ENCODE assay signal across 4 worm cellular contexts in the genomic region with DNA sequence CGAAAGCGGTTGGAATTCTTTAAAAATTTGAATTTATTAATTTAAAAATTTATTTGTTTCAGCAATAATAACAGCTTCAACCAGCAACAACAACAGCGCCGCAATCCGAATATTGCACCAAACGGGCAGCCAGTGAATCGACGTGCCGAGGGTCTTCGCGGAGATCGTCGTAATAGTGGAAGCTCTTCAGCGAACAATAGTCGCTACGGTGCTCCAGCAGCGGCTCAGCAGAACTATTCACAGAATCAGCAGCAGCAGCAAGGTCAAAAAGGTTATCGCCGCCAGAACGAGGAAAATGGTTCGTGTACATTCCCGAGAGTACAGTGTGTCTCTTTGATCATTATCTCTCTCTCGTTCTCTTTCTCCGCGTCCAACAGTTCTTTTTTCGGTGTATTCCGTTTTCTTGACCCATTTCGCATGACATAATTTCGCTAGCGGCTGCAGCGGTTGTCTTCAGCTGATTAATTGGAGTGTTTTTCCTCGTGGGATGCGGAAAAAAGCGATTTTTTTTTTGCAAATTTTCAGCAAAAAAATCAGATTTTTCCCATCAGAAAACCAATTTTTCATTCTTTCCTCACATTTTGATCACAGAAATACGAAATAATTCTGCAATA.
TF ChIP-seq lines count a peak whose summit lies in the region.

No protein-coding gene starts in this region.

TF ChIP-seq in whole organism, L1 larva, 84 proteins besides CTCF, POLR2A, EP300 and RAD21:
- peak; percentile 71 for TF ChIP-seq blmp-1 (tag; optimal IDR thresholded peaks at IDR 0.05; lab: Kevin White, UChicago)
- TF ChIP-seq ets-5 (GFP tag; IDR thresholded peaks at IDR 0.05; lab: Robert Waterston, UW) = no peak
- no peak for TF ChIP-seq nhr-12 (tag; optimal IDR thresholded peaks at IDR 0.05; lab: Kevin White, UChicago)
- no peak for TF ChIP-seq lin-14 (GFP tag; optimal IDR thresholded peaks at IDR 0.05; lab: Kevin White, UChicago)
- no peak for TF ChIP-seq efl-1 (optimal IDR thresholded peaks at IDR 0.05; lab: Kevin White, UChicago)
- peak in 1 of 2 experiments; percentile 68 for TF ChIP-seq efl-1 (GFP tag; optimal IDR thresholded peaks at IDR 0.05 in 1 of 2; lab: Kevin White, UChicago)
TF ChIP-seq in whole organism, L1 larva: peak in this region for 2.

TF ChIP-seq in whole organism, L3 larva, 47 proteins besides CTCF, POLR2A, EP300 and RAD21:
- TF ChIP-seq aly-2 (tag; optimal IDR thresholded peaks at IDR 0.05; lab: Kevin White, UChicago) (no peak), nhr-23 (tag; optimal IDR thresholded peaks at IDR 0.05; lab: Kevin White, UChicago) (peak; percentile 55)

TF ChIP-seq in whole organism, L4 larva, 104 proteins besides CTCF, POLR2A, EP300 and RAD21:
- peak; percentile 46; the same call in 1 of the 2 replicates for TF ChIP-seq set-16 (GFP tag; IDR thresholded peaks at IDR 0.05; lab: Robert Waterston, UW)
- TF ChIP-seq hmg-1.1 (GFP tag; IDR thresholded peaks at IDR 0.05; lab: Robert Waterston, UW) = 0 out of 2 replicates have a peak, but pooled peaks have one; percentile 14
- no peak for TF ChIP-seq nhr-237 (tag; optimal IDR thresholded peaks at IDR 0.05; lab: Kevin White, UChicago)
- peak; percentile 56 for TF ChIP-seq aha-1 (tag; lab: Kevin White, UChicago)

TF ChIP-seq in whole organism, young adult, 124 proteins besides CTCF, POLR2A, EP300 and RAD21:
- no peak for TF ChIP-seq rcor-1 (GFP tag; IDR thresholded peaks at IDR 0.05; lab: Robert Waterston, UW)
- TF ChIP-seq zfh-2 (GFP tag; conservative IDR thresholded peaks at IDR 0.05; lab: Robert Waterston, UW) = peak; percentile 56; the same call in 1 of the 2 replicates
